Fruit fly (Drosophila melanogaster): ENCODE data around the gene CG46505.
"Not testable (repeated sequence)": the region's sequence is repeated elsewhere in the genome, so short reads cannot be mapped to it uniquely, and the experiment has no call there.

dm6 chrX:22172341-22172740 is 19.7 kb downstream of the CG46505 start, which contains the start of gene CG46509:
- TF ChIP-seq foxo (GFP tag; optimal IDR thresholded peaks at IDR 0.05); N (GFP tag; optimal IDR thresholded peaks at IDR 0.05); OdsH (GFP tag; optimal IDR thresholded peaks at IDR 0.05); CrebA (GFP tag; optimal IDR thresholded peaks at IDR 0.05; ENCODE audit: borderline replicate concordance); pan (optimal IDR thresholded peaks at IDR 0.05): not testable (repeated sequence)
